Worm (Caenorhabditis elegans) whole organism, early embryonic: ENCODE measurements around the gene F53A9.8.

Experiments used
- F13C5.2 ChIP-seq: sonication (generic microtip); optimal IDR thresholded peaks from 2 replicates; lab custom pipeline; 2017; ENCODE audit warnings: mild to moderate bottlenecking, missing genetic modification characterization, inconsistent platforms, missing compliant biosample characterization
- aly-1 ChIP-seq: sonication (generic microtip); optimal IDR thresholded peaks from 2 replicates; lab custom pipeline; 2016; ENCODE audit warnings: missing genetic modification characterization, missing compliant biosample characterization
- ama-1 ChIP-seq: fragments of 150-350 bp; optimal IDR thresholded peaks from 2 replicates; lab custom pipeline; 2014
- ceh-13 ChIP-seq: fragments of 200-800 bp; sonication (Bioruptor generic); optimal IDR thresholded peaks from 2 replicates; lab custom pipeline; 2018; ENCODE audit warnings: mild to moderate bottlenecking, missing genetic modification characterization, missing compliant biosample characterization
- ceh-36 ChIP-seq: sonication (generic microtip); optimal IDR thresholded peaks from 2 replicates; lab custom pipeline; 2016; ENCODE audit warnings: missing genetic modification characterization, inconsistent platforms, missing compliant biosample characterization
- ets-7 ChIP-seq: sonication (generic microtip); optimal IDR thresholded peaks from 2 replicates; lab custom pipeline; 2016; ENCODE audit warnings: missing genotype, missing genetic modification characterization, missing compliant biosample characterization
- flt-1 ChIP-seq: fragments of 200-800 bp; sonication (Bioruptor generic); IDR thresholded peaks from 2 replicates; pipeline ENCODE4 v1.3.6; 2022; ENCODE audit warnings: missing genetic modification characterization, missing compliant biosample characterization
- hmbx-1 ChIP-seq: sonication (generic microtip); optimal IDR thresholded peaks from 2 replicates; lab custom pipeline; 2016; ENCODE audit warnings: mild to moderate bottlenecking, missing genetic modification characterization, missing compliant biosample characterization
- scrt-1 ChIP-seq: fragments of 200-800 bp; sonication (Bioruptor generic); IDR thresholded peaks from 2 replicates; pipeline ENCODE4 v1.3.6; 2022; ENCODE audit warnings: missing genetic modification characterization, missing compliant biosample characterization
- sea-1 ChIP-seq: fragments of 200-800 bp; sonication (Bioruptor generic); conservative IDR thresholded peaks from 2 replicates; pipeline ENCODE4 v1.3.6; 2022; ENCODE audit warnings: missing genetic modification characterization, missing compliant biosample characterization
- tbx-11 ChIP-seq: fragments of 200-800 bp; sonication (Bioruptor generic); IDR thresholded peaks from 2 replicates; pipeline ENCODE4 v1.3.6; 2022; ENCODE audit warnings: missing genetic modification characterization, missing compliant biosample characterization
- tbx-37 ChIP-seq: fragments of 200-800 bp; sonication (Bioruptor generic); conservative IDR thresholded peaks from 2 replicates; pipeline ENCODE4 v1.3.6; 2022; ENCODE audit warnings: missing genetic modification reagents, missing genetic modification characterization, missing compliant biosample characterization
- tra-4 ChIP-seq: sonication (generic microtip); optimal IDR thresholded peaks from 2 replicates; lab custom pipeline; 2017; ENCODE audit warnings: missing genetic modification characterization, missing compliant biosample characterization

- TF ChIP-seq tra-4 (tag; lab: Kevin White, UChicago), result no peak
- TF ChIP-seq ceh-13 (GFP tag; lab: Kevin White, UChicago), result no peak
- TF ChIP-seq tbx-11 (GFP tag; lab: Robert Waterston, UW), result no peak
- TF ChIP-seq flt-1 (GFP tag; lab: Robert Waterston, UW), result no peak
- no peak for TF ChIP-seq ama-1
- no peak for TF ChIP-seq ets-7
- no peak for TF ChIP-seq scrt-1 (GFP tag; lab: Robert Waterston, UW)
- TF ChIP-seq hmbx-1 (tag; lab: Kevin White, UChicago), result no peak
- no peak for TF ChIP-seq sea-1 (GFP tag; lab: Robert Waterston, UW)
- TF ChIP-seq ceh-36 (tag; lab: Kevin White, UChicago), result no peak
- TF ChIP-seq aly-1 (tag; lab: Kevin White, UChicago), result no peak
- no peak for TF ChIP-seq tbx-37 (GFP tag; lab: Robert Waterston, UW)
- TF ChIP-seq F13C5.2 (tag; lab: Kevin White, UChicago), result no peak
These were observed 2.6 kb upstream of the F53A9.8 start for ce11 chrX:8721273-8721672.
